ENCODE assay signal across 1 fruit fly cellular context in genomic region chr2L:15492159-15492541, dm6.
TF ChIP-seq lines count a peak whose summit lies in the region.

No protein-coding gene starts in this region.

TF ChIP-seq in whole organism, embryonic, 481 proteins besides CTCF, POLR2A, EP300 and RAD21 (continued from another document):
- no peak for TF ChIP-seq B-H2 (GFP tag; optimal IDR thresholded peaks at IDR 0.05; lab: Kevin White, UChicago)
- no peak for TF ChIP-seq CG17328 (GFP tag; IDR thresholded peaks at IDR 0.05; lab: Robert Waterston, UW)
- peak; percentile 40; the same call in 1 of the 3 replicates for TF ChIP-seq HLH4C (GFP tag; IDR thresholded peaks at IDR 0.05; lab: Robert Waterston, UW; ENCODE audit: partially characterized antibody)
- peak; percentile 55 for TF ChIP-seq sna (GFP tag; IDR thresholded peaks at IDR 0.05; lab: Robert Waterston, UW; ENCODE audit: partially characterized antibody)
- no peak for TF ChIP-seq CG33213 (GFP tag; optimal IDR thresholded peaks at IDR 0.05; lab: Kevin White, UChicago)
- TF ChIP-seq tio (GFP tag; optimal IDR thresholded peaks at IDR 0.05; lab: Kevin White, UChicago): no peak
- no peak for TF ChIP-seq pan (optimal IDR thresholded peaks at IDR 0.05; lab: Kevin White, UChicago)
- no peak for TF ChIP-seq pan (GFP tag; optimal IDR thresholded peaks at IDR 0.05 in 1 of 2, IDR thresholded peaks at IDR 0.05 in 1 of 2)
- TF ChIP-seq Nf-YC (tag; optimal IDR thresholded peaks at IDR 0.05; lab: Kevin White, UChicago): no peak
- TF ChIP-seq Hr3 (GFP tag; optimal IDR thresholded peaks at IDR 0.05; lab: Kevin White, UChicago): no peak
- no peak for TF ChIP-seq pum (GFP tag; optimal IDR thresholded peaks at IDR 0.05; lab: Kevin White, UChicago)
- TF ChIP-seq kay (GFP tag; optimal IDR thresholded peaks at IDR 0.05; lab: Kevin White, UChicago): no peak
- no peak for TF ChIP-seq bbx (GFP tag; IDR thresholded peaks at IDR 0.05; lab: Robert Waterston, UW; ENCODE audit: partially characterized antibody)
- no peak for TF ChIP-seq prd (optimal IDR thresholded peaks at IDR 0.05; lab: Kevin White, UChicago)
- no peak for TF ChIP-seq prd (GFP tag; IDR thresholded peaks at IDR 0.05; lab: Robert Waterston, UW)
- no peak for TF ChIP-seq NC2β (GFP tag; optimal IDR thresholded peaks at IDR 0.05; lab: Kevin White, UChicago)
- no peak for TF ChIP-seq Dip3 (GFP tag; optimal IDR thresholded peaks at IDR 0.05; lab: Kevin White, UChicago)
- no peak for TF ChIP-seq Jarid2 (GFP tag; optimal IDR thresholded peaks at IDR 0.05; lab: Kevin White, UChicago)
- no peak for TF ChIP-seq fd64A (GFP tag; optimal IDR thresholded peaks at IDR 0.05; lab: Kevin White, UChicago)
- TF ChIP-seq CG14667 (GFP tag; IDR thresholded peaks at IDR 0.05; lab: Robert Waterston, UW): no peak
- TF ChIP-seq CG12071 (GFP tag; optimal IDR thresholded peaks at IDR 0.05; lab: Kevin White, UChicago): no peak
- TF ChIP-seq CG8290 (GFP tag; optimal IDR thresholded peaks at IDR 0.05; lab: Kevin White, UChicago): no peak
- no peak for TF ChIP-seq CG8290 (tag; optimal IDR thresholded peaks at IDR 0.05; lab: Kevin White, UChicago)
- no peak for TF ChIP-seq unc-4 (GFP tag; IDR thresholded peaks at IDR 0.05; lab: Robert Waterston, UW; ENCODE audit: partially characterized antibody)
- peak; percentile 21 for TF ChIP-seq CG6813 (GFP tag; optimal IDR thresholded peaks at IDR 0.05; lab: Kevin White, UChicago)
- no peak for TF ChIP-seq CG17912 (GFP tag; optimal IDR thresholded peaks at IDR 0.05; lab: Kevin White, UChicago)
- TF ChIP-seq CG17568 (GFP tag; optimal IDR thresholded peaks at IDR 0.05; lab: Kevin White, UChicago): no peak
- 0 out of 2 replicates have a peak, but pooled peaks have one; percentile 7 for TF ChIP-seq onecut (GFP tag; IDR thresholded peaks at IDR 0.05; lab: Robert Waterston, UW)
- TF ChIP-seq ind (GFP tag; optimal IDR thresholded peaks at IDR 0.05; lab: Kevin White, UChicago): no peak
- peak in 1 of 2 experiments; percentile 58 for TF ChIP-seq crp (GFP tag; optimal IDR thresholded peaks at IDR 0.05; lab: Kevin White, UChicago)
- TF ChIP-seq Dek (tag; optimal IDR thresholded peaks at IDR 0.05; lab: Kevin White, UChicago): no peak
- no peak for TF ChIP-seq CG17361 (GFP tag; IDR thresholded peaks at IDR 0.05; lab: Robert Waterston, UW)
- TF ChIP-seq run (tag; optimal IDR thresholded peaks at IDR 0.05; lab: Kevin White, UChicago): no peak
- TF ChIP-seq so (GFP tag; IDR thresholded peaks at IDR 0.05; lab: Robert Waterston, UW): no peak
- no peak for TF ChIP-seq ems (GFP tag; optimal IDR thresholded peaks at IDR 0.05; lab: Kevin White, UChicago)
- peak; percentile 21 for TF ChIP-seq D19B (GFP tag; optimal IDR thresholded peaks at IDR 0.05; lab: Kevin White, UChicago)
- TF ChIP-seq oc (tag; optimal IDR thresholded peaks at IDR 0.05; lab: Kevin White, UChicago): no peak
- peak; percentile 74 for TF ChIP-seq twi (tag; optimal IDR thresholded peaks at IDR 0.05; lab: Kevin White, UChicago)
- TF ChIP-seq hb (GFP tag; IDR thresholded peaks at IDR 0.05; lab: Robert Waterston, UW; ENCODE audit: partially characterized antibody): no peak
- TF ChIP-seq kah (GFP tag; optimal IDR thresholded peaks at IDR 0.05; lab: Kevin White, UChicago): no peak
- no peak for TF ChIP-seq Tbp (GFP tag; optimal IDR thresholded peaks at IDR 0.05; lab: Kevin White, UChicago)
- 0 out of 2 replicates have a peak, but pooled peaks have one; percentile 13 for TF ChIP-seq Scr (GFP tag; IDR thresholded peaks at IDR 0.05; lab: Robert Waterston, UW; ENCODE audit: partially characterized antibody)
- TF ChIP-seq BtbVII (GFP tag; optimal IDR thresholded peaks at IDR 0.05; lab: Kevin White, UChicago): no peak
- TF ChIP-seq CG18476 (GFP tag; optimal IDR thresholded peaks at IDR 0.05; lab: Kevin White, UChicago): no peak
- no peak for TF ChIP-seq CG15696 (tag; optimal IDR thresholded peaks at IDR 0.05; lab: Kevin White, UChicago)
- TF ChIP-seq row (GFP tag; IDR thresholded peaks at IDR 0.05; lab: Robert Waterston, UW): no peak
- no peak for TF ChIP-seq Dfd (GFP tag; optimal IDR thresholded peaks at IDR 0.05; lab: Kevin White, UChicago)
- TF ChIP-seq sob (GFP tag; IDR thresholded peaks at IDR 0.05; lab: Robert Waterston, UW): no peak
- TF ChIP-seq exex (tag; optimal IDR thresholded peaks at IDR 0.05; lab: Kevin White, UChicago): no peak
- peak; percentile 18; the same call in 1 of the 2 replicates for TF ChIP-seq CG13287 (GFP tag; IDR thresholded peaks at IDR 0.05; lab: Robert Waterston, UW; ENCODE audit: partially characterized antibody)
- TF ChIP-seq fru (optimal IDR thresholded peaks at IDR 0.05; lab: Kevin White, UChicago): no peak
- TF ChIP-seq dysf (GFP tag; IDR thresholded peaks at IDR 0.05; lab: Robert Waterston, UW): no peak
- peak; percentile 98 for TF ChIP-seq CG15479 (GFP tag; optimal IDR thresholded peaks at IDR 0.05; lab: Kevin White, UChicago)
- no peak for TF ChIP-seq CG11723 (GFP tag; optimal IDR thresholded peaks at IDR 0.05; lab: Kevin White, UChicago)
- no peak for TF ChIP-seq YL-1 (GFP tag; optimal IDR thresholded peaks at IDR 0.05; lab: Kevin White, UChicago)
- no peak for TF ChIP-seq lbe (GFP tag; optimal IDR thresholded peaks at IDR 0.05; lab: Kevin White, UChicago)
- TF ChIP-seq HLH3B (GFP tag; IDR thresholded peaks at IDR 0.05; lab: Robert Waterston, UW): no peak
- TF ChIP-seq CG4730 (GFP tag; IDR thresholded peaks at IDR 0.05; lab: Robert Waterston, UW): no peak
- no peak for TF ChIP-seq psq (GFP tag; optimal IDR thresholded peaks at IDR 0.05; lab: Kevin White, UChicago)
- no peak for TF ChIP-seq dmrt11E (tag; optimal IDR thresholded peaks at IDR 0.05; lab: Kevin White, UChicago)
- no peak for TF ChIP-seq gce (GFP tag; IDR thresholded peaks at IDR 0.05; lab: Robert Waterston, UW)
- no peak for TF ChIP-seq CG8388 (GFP tag; optimal IDR thresholded peaks at IDR 0.05; lab: Kevin White, UChicago)
- TF ChIP-seq Opbp (GFP tag; IDR thresholded peaks at IDR 0.05; lab: Robert Waterston, UW; ENCODE audit: partially characterized antibody): peak; percentile 49; the same call in 2 of the 3 replicates
- TF ChIP-seq seq (GFP tag; IDR thresholded peaks at IDR 0.05; lab: Robert Waterston, UW): peak; percentile 82; the same call in 1 of the 2 replicates
- TF ChIP-seq CG17612 (GFP tag; IDR thresholded peaks at IDR 0.05; lab: Robert Waterston, UW): no peak
- no peak for TF ChIP-seq CG14050 (GFP tag; IDR thresholded peaks at IDR 0.05; lab: Robert Waterston, UW)
- no peak for TF ChIP-seq gem (tag; optimal IDR thresholded peaks at IDR 0.05; lab: Kevin White, UChicago)
- TF ChIP-seq CG11504 (tag; optimal IDR thresholded peaks at IDR 0.05; lab: Kevin White, UChicago): no peak
- no peak for TF ChIP-seq CG12659 (GFP tag; optimal IDR thresholded peaks at IDR 0.05; lab: Kevin White, UChicago)
- no peak for TF ChIP-seq CG8359 (GFP tag; optimal IDR thresholded peaks at IDR 0.05; lab: Kevin White, UChicago; ENCODE audit: borderline replicate concordance)
- no peak; the same call in 1 of the 2 replicates for TF ChIP-seq amos (GFP tag; IDR thresholded peaks at IDR 0.05; lab: Robert Waterston, UW; ENCODE audit: partially characterized antibody)
- TF ChIP-seq ase (GFP tag; IDR thresholded peaks at IDR 0.05; lab: Robert Waterston, UW): peak; percentile 57; the same call in 1 of the 3 replicates
- no peak for TF ChIP-seq sens-2 (GFP tag; IDR thresholded peaks at IDR 0.05; lab: Robert Waterston, UW)
- no peak for TF ChIP-seq cas (GFP tag; IDR thresholded peaks at IDR 0.05; lab: Robert Waterston, UW)
- TF ChIP-seq emc (GFP tag; optimal IDR thresholded peaks at IDR 0.05; lab: Kevin White, UChicago): no peak
- TF ChIP-seq Blimp-1 (GFP tag; optimal IDR thresholded peaks at IDR 0.05; lab: Kevin White, UChicago): peak; percentile 61
- no peak for TF ChIP-seq CG12299 (tag; optimal IDR thresholded peaks at IDR 0.05; lab: Kevin White, UChicago)
- no peak for TF ChIP-seq CG2202 (tag; optimal IDR thresholded peaks at IDR 0.05; lab: Kevin White, UChicago)
- no peak for TF ChIP-seq CG12155 (GFP tag; optimal IDR thresholded peaks at IDR 0.05; lab: Kevin White, UChicago)
- TF ChIP-seq tgo (GFP tag; IDR thresholded peaks at IDR 0.05; lab: Robert Waterston, UW): no peak
- peak; percentile 44 for TF ChIP-seq Fer1 (GFP tag; optimal IDR thresholded peaks at IDR 0.05; lab: Kevin White, UChicago)
- no peak for TF ChIP-seq Dp (GFP tag; optimal IDR thresholded peaks at IDR 0.05; lab: Kevin White, UChicago)
- no peak for TF ChIP-seq ro (GFP tag; IDR thresholded peaks at IDR 0.05; lab: Robert Waterston, UW)
- no peak for TF ChIP-seq esg (GFP tag; conservative IDR thresholded peaks at IDR 0.05; lab: Robert Waterston, UW)
- TF ChIP-seq CG15073 (GFP tag; optimal IDR thresholded peaks at IDR 0.05; lab: Kevin White, UChicago): no peak
- TF ChIP-seq ac (GFP tag; optimal IDR thresholded peaks at IDR 0.05; lab: Kevin White, UChicago): peak; percentile 66
- TF ChIP-seq CG9215 (GFP tag; IDR thresholded peaks at IDR 0.05; lab: Robert Waterston, UW): no peak
- TF ChIP-seq klu (GFP tag; IDR thresholded peaks at IDR 0.05; lab: Robert Waterston, UW): no peak
- no peak for TF ChIP-seq CG31441 (GFP tag; IDR thresholded peaks at IDR 0.05; lab: Robert Waterston, UW)
- TF ChIP-seq D19A (tag; optimal IDR thresholded peaks at IDR 0.05; lab: Kevin White, UChicago): no peak
- TF ChIP-seq CG2199 (GFP tag; IDR thresholded peaks at IDR 0.05; lab: Robert Waterston, UW): no peak
- TF ChIP-seq bigmax (GFP tag; optimal IDR thresholded peaks at IDR 0.05; lab: Kevin White, UChicago): no peak
- TF ChIP-seq gfzf (GFP tag; optimal IDR thresholded peaks at IDR 0.05; lab: Kevin White, UChicago): no peak
- TF ChIP-seq CG11085 (GFP tag; IDR thresholded peaks at IDR 0.05; lab: Robert Waterston, UW): no peak
- TF ChIP-seq CG17802 (tag; optimal IDR thresholded peaks at IDR 0.05; lab: Kevin White, UChicago): no peak
- TF ChIP-seq CG7372 (GFP tag; IDR thresholded peaks at IDR 0.05; lab: Robert Waterston, UW): no peak
- TF ChIP-seq CG3407 (GFP tag; optimal IDR thresholded peaks at IDR 0.05; lab: Kevin White, UChicago): no peak
- TF ChIP-seq ranshi (GFP tag; IDR thresholded peaks at IDR 0.05; lab: Robert Waterston, UW): no peak
